Fruit fly (Drosophila melanogaster) whole organism: Measurements from ENCODE around the gene eIF3a.

Experiments used
- CG8478 ChIP-seq: fragments of >200 bp; optimal IDR thresholded peaks from 2 replicates; lab custom pipeline; 2018; ENCODE audit warnings: inconsistent platforms
- Dll ChIP-seq: fragments of >200 bp; optimal IDR thresholded peaks from 2 replicates; lab custom pipeline; 2017
- EcR ChIP-seq, 2 experiments: fragments of >200 bp; optimal IDR thresholded peaks; 2 replicates each; lab custom pipeline; 2017; ENCODE audit warnings: missing biosample characterization in 2 of 2, missing genetic modification characterization in 2 of 2, missing genetic modification reagents in 2 of 2
- pan ChIP-seq: fragments of >200 bp; optimal IDR thresholded peaks from 2 replicates; lab custom pipeline; 2017
- psq ChIP-seq: fragments of >200 bp; optimal IDR thresholded peaks from 2 replicates; lab custom pipeline; 2017
- usp ChIP-seq: fragments of >200 bp; optimal IDR thresholded peaks from 2 replicates; lab custom pipeline; 2017; ENCODE audit warnings: missing biosample characterization, missing genetic modification characterization, mixed read lengths

DNA sequence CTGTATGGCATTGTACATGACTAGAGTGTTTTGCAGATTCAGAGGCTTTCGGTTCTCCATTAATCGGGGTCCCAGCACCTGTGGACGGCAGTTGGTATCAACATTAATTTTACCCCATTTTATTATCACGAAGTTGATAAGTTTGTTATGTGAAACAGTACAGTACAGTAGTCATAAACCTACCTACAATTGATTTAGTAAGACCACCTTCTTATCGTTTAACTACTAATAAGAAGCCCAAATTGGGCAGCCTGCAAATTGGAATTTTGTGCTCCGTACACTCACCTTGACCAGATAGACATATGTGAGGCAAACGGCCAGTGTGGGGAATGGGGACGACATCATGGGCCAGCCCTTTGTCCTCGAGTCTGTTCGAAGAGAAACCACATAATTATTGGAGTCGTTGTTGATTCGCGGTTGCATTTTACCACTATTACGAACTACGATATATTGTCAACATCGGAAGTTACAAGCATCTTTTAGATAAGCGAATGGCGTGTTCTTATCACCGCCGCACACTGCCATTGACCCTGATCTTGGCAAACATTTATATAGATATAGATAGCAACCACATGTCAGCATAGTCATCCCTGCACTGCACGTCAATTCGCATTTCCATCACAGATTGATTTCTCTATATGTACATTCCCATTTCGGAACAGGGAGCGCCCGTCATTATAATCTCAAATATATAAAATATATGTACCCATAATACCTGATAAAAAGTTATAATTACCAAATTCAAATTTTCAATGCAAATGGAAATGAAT, 12.9 kb upstream of the eIF3a start:
- TF ChIP-seq EcR (GFP tag; optimal IDR thresholded peaks at IDR 0.05; lab: Kevin White, UChicago) = no peak
- TF ChIP-seq pan (lab: Kevin White, UChicago) = no peak
- no peak for TF ChIP-seq usp (GFP tag; lab: Kevin White, UChicago)
- no peak for TF ChIP-seq CG8478 (lab: Kevin White, UChicago)
- TF ChIP-seq Dll (lab: Kevin White, UChicago) = no peak
- no peak for TF ChIP-seq psq (lab: Kevin White, UChicago)
